Fruit fly (Drosophila melanogaster) whole organism, embryonic: ENCODE results near the gene CG5910.

Experiments
- CG13287 ChIP-seq: fragments of 200-800 bp; sonication (Bioruptor generic); IDR thresholded peaks from 2 replicates; pipeline ENCODE4 v1.3.6; 2022; ENCODE audit warnings: missing biosample characterization, missing genetic modification characterization; ENCODE audit not compliant: partially characterized antibody
- CG15011 ChIP-seq: fragments of 200-800 bp; sonication (Bioruptor generic); optimal IDR thresholded peaks from 3 replicates; lab custom pipeline; 2018; ENCODE audit warnings: missing biosample characterization, mild to moderate bottlenecking, missing genetic modification characterization
- CG32532 ChIP-seq: fragments of 200-800 bp; sonication (Bioruptor generic); IDR thresholded peaks from 2 replicates; pipeline ENCODE4 v1.3.6; 2022; ENCODE audit warnings: missing biosample characterization, missing genetic modification characterization
- CG3407 ChIP-seq: fragments of 200-800 bp; sonication (Bioruptor generic); optimal IDR thresholded peaks from 2 replicates; lab custom pipeline; 2018; ENCODE audit warnings: missing biosample characterization, mild to moderate bottlenecking, missing genetic modification characterization
- E2f1 ChIP-seq: fragments of 200-800 bp; sonication (Bioruptor generic); IDR thresholded peaks from 2 replicates; pipeline ENCODE4 v1.3.6; 2022; ENCODE audit warnings: missing biosample characterization, missing genetic modification characterization
- Hsf ChIP-seq: fragments of 200-800 bp; sonication (Bioruptor generic); optimal IDR thresholded peaks from 3 replicates; lab custom pipeline; 2016; ENCODE audit warnings: missing biosample characterization, missing genetic modification characterization
- Lpt ChIP-seq: fragments of >200 bp; optimal IDR thresholded peaks from 2 replicates; lab custom pipeline; 2018; ENCODE audit warnings: missing biosample characterization, missing genetic modification characterization
- ara ChIP-seq: fragments of 200-800 bp; sonication (Bioruptor generic); IDR thresholded peaks from 2 replicates; pipeline ENCODE4 v1.3.6; 2022; ENCODE audit warnings: missing biosample characterization, missing genetic modification characterization
- br ChIP-seq: fragments of >200 bp; optimal IDR thresholded peaks from 2 replicates; lab custom pipeline; 2017
- chn ChIP-seq: fragments of 200-800 bp; sonication (Bioruptor generic); optimal IDR thresholded peaks from 2 replicates; lab custom pipeline; 2016; ENCODE audit warnings: missing biosample characterization, missing genetic modification characterization
- fd3F ChIP-seq: fragments of 200-800 bp; sonication (Bioruptor generic); optimal IDR thresholded peaks from 2 replicates; lab custom pipeline; 2018; ENCODE audit warnings: missing biosample characterization, mild to moderate bottlenecking, missing genetic modification characterization, moderate library complexity
- tgo ChIP-seq: fragments of 200-800 bp; sonication (Bioruptor generic); IDR thresholded peaks from 3 replicates; pipeline ENCODE4 v1.3.6; 2022; ENCODE audit warnings: missing biosample characterization, missing genetic modification characterization
- yki ChIP-seq: fragments of >200 bp; optimal IDR thresholded peaks from 3 replicates; lab custom pipeline; 2018

dm6 chr3L:20432297-20432696 is 9.9 kb upstream of the CG5910 start, which contains the start of the genes Las and Psn:
- peak; percentile 18 for TF ChIP-seq Hsf (GFP tag; lab: Kevin White, UChicago)
- TF ChIP-seq CG15011 (GFP tag; lab: Kevin White, UChicago) = no peak
- TF ChIP-seq CG3407 = no peak
- TF ChIP-seq tgo (GFP tag; lab: Robert Waterston, UW) = no peak
- TF ChIP-seq br (lab: Kevin White, UChicago) = no peak
- TF ChIP-seq fd3F = no peak
- no peak for TF ChIP-seq CG32532 (GFP tag; lab: Robert Waterston, UW)
- TF ChIP-seq yki (lab: Kevin White, UChicago) = no peak
- TF ChIP-seq CG13287 (GFP tag; lab: Robert Waterston, UW) = peak; percentile 82
- TF ChIP-seq E2f1 (GFP tag; lab: Robert Waterston, UW) = no peak
- TF ChIP-seq chn = no peak
- no peak for TF ChIP-seq Lpt (GFP tag; lab: Kevin White, UChicago)
- no peak for TF ChIP-seq ara (GFP tag; lab: Robert Waterston, UW)
